Worm (Caenorhabditis elegans) whole organism, L2 larva: ENCODE measurements around the gene K10C9.4.

ENCODE experiments used
- mdl-1 ChIP-seq, 2 experiments: fragments of 150-350 bp in 1 of 2; sonication (generic microtip) in 1 of 2; optimal IDR thresholded peaks; 2 replicates each; lab custom pipeline; 2017; ENCODE audit warnings: missing biosample characterization in 2 of 2, missing genetic modification characterization in 2 of 2
- nhr-77 ChIP-seq: fragments of 150-350 bp; optimal IDR thresholded peaks from 2 replicates; lab custom pipeline; 2014; ENCODE audit warnings: missing biosample characterization, missing genetic modification characterization

DNA sequence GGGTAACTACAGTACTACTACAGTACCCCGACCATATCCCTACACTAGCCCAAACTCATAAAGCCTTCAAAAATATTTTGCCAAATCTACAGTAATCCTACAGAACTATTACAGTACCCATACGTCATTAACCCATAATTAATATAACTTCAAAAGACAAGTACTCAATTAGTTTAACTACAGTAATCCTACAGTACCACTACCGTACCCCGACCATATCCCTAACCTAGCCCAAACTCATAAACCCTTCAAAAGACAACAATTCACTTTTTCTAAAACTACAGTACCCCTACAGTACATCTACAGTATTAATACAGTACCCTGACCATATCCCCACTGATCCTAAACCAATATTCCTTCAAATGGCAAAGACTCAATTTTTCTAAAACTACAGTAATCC, 39.2 kb downstream of the K10C9.4 start:
- TF ChIP-seq mdl-1 (tag; optimal IDR thresholded peaks at IDR 0.05; lab: Kevin White, UChicago) (no peak), nhr-77 (no peak)
